Worm (Caenorhabditis elegans) whole organism, L2 larva: Measurements from ENCODE around the gene gplb-1.

ENCODE experiments used
- C34F6.9 ChIP-seq: fragments of 150-350 bp; optimal IDR thresholded peaks from 2 replicates; lab custom pipeline; 2014; ENCODE audit warnings: missing biosample characterization, missing genetic modification characterization
- R02D3.7 ChIP-seq: fragments of 150-350 bp; optimal IDR thresholded peaks from 2 replicates; lab custom pipeline; 2014; ENCODE audit warnings: missing biosample characterization, missing genetic modification characterization
- Y55F3AM.14 ChIP-seq: fragments of 200-800 bp; sonication (Bioruptor generic); optimal IDR thresholded peaks from 2 replicates; lab custom pipeline; 2018; ENCODE audit warnings: mild to moderate bottlenecking, missing genetic modification characterization, missing compliant biosample characterization
- aly-2 ChIP-seq: fragments of 150-350 bp; optimal IDR thresholded peaks from 2 replicates; lab custom pipeline; 2014; ENCODE audit warnings: missing biosample characterization, missing genetic modification characterization
- ama-1 ChIP-seq: fragments of 150-350 bp; optimal IDR thresholded peaks from 2 replicates; lab custom pipeline; 2018; ENCODE audit warnings: inconsistent platforms
- blmp-1 ChIP-seq: sonication (generic microtip); optimal IDR thresholded peaks from 2 replicates; lab custom pipeline; 2017; ENCODE audit warnings: missing genetic modification characterization, mild to moderate bottlenecking, missing compliant biosample characterization, antibody characterized with exemption, moderate library complexity; ENCODE audit not compliant: insufficient read depth
- ceh-16 ChIP-seq: fragments of 150-350 bp; optimal IDR thresholded peaks from 2 replicates; lab custom pipeline; 2014; ENCODE audit warnings: missing biosample characterization, missing genetic modification characterization
- ceh-82 ChIP-seq: fragments of 150-350 bp; optimal IDR thresholded peaks from 2 replicates; lab custom pipeline; 2014; ENCODE audit warnings: missing biosample characterization, missing genetic modification characterization
- crh-2 ChIP-seq: sonication (generic microtip); optimal IDR thresholded peaks from 2 replicates; lab custom pipeline; 2017; ENCODE audit warnings: missing biosample characterization, missing genetic modification characterization
- dmd-4 ChIP-seq: sonication (generic microtip); optimal IDR thresholded peaks from 2 replicates; lab custom pipeline; 2017; ENCODE audit warnings: missing biosample characterization, missing genetic modification characterization
- egl-27 ChIP-seq: sonication (generic microtip); optimal IDR thresholded peaks from 3 replicates; lab custom pipeline; 2017; ENCODE audit warnings: missing biosample characterization, missing genetic modification reagents, missing genetic modification characterization
- elt-1 ChIP-seq: fragments of 150-350 bp; optimal IDR thresholded peaks from 2 replicates; lab custom pipeline; 2014; ENCODE audit warnings: missing biosample characterization, missing genetic modification characterization
- elt-3 ChIP-seq: sonication (generic microtip); optimal IDR thresholded peaks from 2 replicates; lab custom pipeline; 2017; ENCODE audit warnings: missing biosample characterization, missing genetic modification characterization
- fos-1 ChIP-seq: fragments of 150-350 bp; optimal IDR thresholded peaks from 2 replicates; lab custom pipeline; 2014; ENCODE audit warnings: missing biosample characterization, missing genetic modification characterization
- lin-39 ChIP-seq: fragments of 150-350 bp; optimal IDR thresholded peaks from 2 replicates; lab custom pipeline; 2014; ENCODE audit warnings: missing biosample characterization, missing genetic modification reagents, missing genetic modification characterization
- lsy-2 ChIP-seq, 2 experiments: fragments of 150-350 bp in 1 of 2; sonication (generic microtip) in 1 of 2; optimal IDR thresholded peaks; 2 replicates each; lab custom pipeline; 2014 to 2017; ENCODE audit warnings: missing biosample characterization in 2 of 2, missing genetic modification characterization in 2 of 2
- mdl-1 ChIP-seq, 2 experiments: fragments of 150-350 bp in 1 of 2; sonication (generic microtip) in 1 of 2; optimal IDR thresholded peaks; 2 replicates each; lab custom pipeline; 2017; ENCODE audit warnings: missing biosample characterization in 2 of 2, missing genetic modification characterization in 2 of 2
- nhr-11 ChIP-seq: fragments of 150-350 bp; optimal IDR thresholded peaks from 2 replicates; lab custom pipeline; 2014; ENCODE audit warnings: missing biosample characterization, missing genetic modification characterization
- nhr-12 ChIP-seq: fragments of 150-350 bp; optimal IDR thresholded peaks from 2 replicates; lab custom pipeline; 2014; ENCODE audit warnings: missing biosample characterization, missing genetic modification characterization
- nhr-129 ChIP-seq: fragments of 150-350 bp; optimal IDR thresholded peaks from 2 replicates; lab custom pipeline; 2014; ENCODE audit warnings: missing biosample characterization, missing genetic modification characterization
- nhr-21 ChIP-seq: fragments of 150-350 bp; optimal IDR thresholded peaks from 2 replicates; lab custom pipeline; 2014; ENCODE audit warnings: missing biosample characterization, missing genetic modification characterization
- nhr-237 ChIP-seq: fragments of 150-350 bp; optimal IDR thresholded peaks from 2 replicates; lab custom pipeline; 2014; ENCODE audit warnings: missing biosample characterization, missing genetic modification characterization
- nhr-25 ChIP-seq: fragments of 150-350 bp; sonication (generic microtip); optimal IDR thresholded peaks from 3 replicates; lab custom pipeline; 2014; ENCODE audit warnings: missing biosample characterization, missing genetic modification characterization
- nhr-77 ChIP-seq: fragments of 150-350 bp; optimal IDR thresholded peaks from 2 replicates; lab custom pipeline; 2014; ENCODE audit warnings: missing biosample characterization, missing genetic modification characterization
- peb-1 ChIP-seq: fragments of 150-350 bp; optimal IDR thresholded peaks from 2 replicates; lab custom pipeline; 2014; ENCODE audit warnings: missing biosample characterization, missing genetic modification characterization
- sma-3 ChIP-seq: sonication (generic microtip); optimal IDR thresholded peaks from 2 replicates; lab custom pipeline; 2016; ENCODE audit warnings: missing genetic modification reagents, missing genetic modification characterization, missing compliant biosample characterization
- sma-9 ChIP-seq, 2 experiments: fragments of 150-350 bp in 1 of 2; sonication (generic microtip) in 1 of 2; optimal IDR thresholded peaks; 2 replicates each; lab custom pipeline; 2014 to 2016; ENCODE audit warnings: missing genetic modification characterization in 2 of 2, mild to moderate bottlenecking in 1 of 2, missing biosample characterization in 1 of 2, missing compliant biosample characterization in 1 of 2, missing genetic modification reagents in 1 of 2, moderate library complexity in 1 of 2
- unc-39 ChIP-seq: fragments of 150-350 bp; optimal IDR thresholded peaks from 2 replicates; lab custom pipeline; 2014; ENCODE audit warnings: missing biosample characterization, missing genetic modification characterization
- unc-55 ChIP-seq: fragments of 150-350 bp; sonication (generic microtip); optimal IDR thresholded peaks from 3 replicates; lab custom pipeline; 2014; ENCODE audit warnings: missing biosample characterization, missing genetic modification reagents, missing genetic modification characterization
- zag-1 ChIP-seq: fragments of 150-350 bp; optimal IDR thresholded peaks from 2 replicates; lab custom pipeline; 2014; ENCODE audit warnings: missing biosample characterization, missing genetic modification characterization
- ztf-1 ChIP-seq: fragments of 200-800 bp; sonication (Bioruptor generic); conservative IDR thresholded peaks from 2 replicates; pipeline ENCODE4 v1.3.6; 2022; ENCODE audit warnings: missing genetic modification characterization, missing compliant biosample characterization
- ztf-11 ChIP-seq: sonication (generic microtip); optimal IDR thresholded peaks from 2 replicates; lab custom pipeline; 2017; ENCODE audit warnings: missing biosample characterization, missing genetic modification characterization

gplb-1 gene

ce11 chrV:8428585-8429414 lies 42.2 kb downstream of the gplb-1 start:
- peak; percentile 71 for TF ChIP-seq sma-9 (GFP tag; optimal IDR thresholded peaks at IDR 0.05; lab: Kevin White, UChicago)
- no peak for TF ChIP-seq sma-9 (tag; optimal IDR thresholded peaks at IDR 0.05; lab: Kevin White, UChicago)
- TF ChIP-seq dmd-4 (tag; lab: Kevin White, UChicago): no peak
- no peak for TF ChIP-seq nhr-11 (tag; lab: Kevin White, UChicago)
- TF ChIP-seq crh-2 (tag; lab: Kevin White, UChicago): no peak
- no peak for TF ChIP-seq nhr-77 (tag; lab: Kevin White, UChicago)
- TF ChIP-seq nhr-237: no peak
- no peak for TF ChIP-seq nhr-21
- TF ChIP-seq fos-1 (tag; lab: Kevin White, UChicago): no peak
- TF ChIP-seq aly-2 (tag; lab: Kevin White, UChicago): no peak
- no peak for TF ChIP-seq blmp-1
- TF ChIP-seq egl-27 (tag; lab: Kevin White, UChicago): no peak
- TF ChIP-seq elt-3 (tag; lab: Kevin White, UChicago): no peak
- TF ChIP-seq R02D3.7 (tag; lab: Kevin White, UChicago): no peak
- TF ChIP-seq lin-39 (tag; lab: Kevin White, UChicago): no peak
- no peak for TF ChIP-seq ceh-82 (tag; lab: Kevin White, UChicago)
- peak; percentile 60 for TF ChIP-seq unc-55 (GFP tag; lab: Kevin White, UChicago)
- no peak for TF ChIP-seq zag-1 (tag; lab: Kevin White, UChicago)
- peak in 1 of 2 experiments; percentile 20 for TF ChIP-seq lsy-2 (tag; optimal IDR thresholded peaks at IDR 0.05; lab: Kevin White, UChicago)
- no peak for TF ChIP-seq ztf-11 (tag; lab: Kevin White, UChicago)
- TF ChIP-seq C34F6.9 (tag; lab: Kevin White, UChicago): peak; percentile 59
- no peak for TF ChIP-seq mdl-1 (tag; optimal IDR thresholded peaks at IDR 0.05; lab: Kevin White, UChicago)
- no peak for TF ChIP-seq elt-1 (tag; lab: Kevin White, UChicago)

- TF ChIP-seq ama-1 (lab: Kevin White, UChicago) (no peak), ztf-1 (GFP tag; lab: Robert Waterston, UW) (no peak), nhr-12 (no peak), sma-3 (GFP tag; lab: Kevin White, UChicago) (peak; percentile 15), ztf-11 (tag; lab: Kevin White, UChicago) (no peak), zag-1 (tag; lab: Kevin White, UChicago) (no peak), nhr-21 (peak; percentile 54), mdl-1 (tag; optimal IDR thresholded peaks at IDR 0.05; lab: Kevin White, UChicago) (no peak), ceh-16 (tag; lab: Kevin White, UChicago) (no peak), fos-1 (tag; lab: Kevin White, UChicago) (peak; percentile 88), nhr-129 (tag; lab: Kevin White, UChicago) (peak; percentile 52), nhr-25 (tag; lab: Kevin White, UChicago) (peak; percentile 22), sma-9 (GFP tag; optimal IDR thresholded peaks at IDR 0.05; lab: Kevin White, UChicago) (peak; percentile 50), sma-9 (tag; optimal IDR thresholded peaks at IDR 0.05; lab: Kevin White, UChicago) (no peak)
Observed at ce11 chrV:8426741-8427457, 44.1 kb downstream of the gplb-1 start.

ce11 chrV:8426210-8426609 lies 44.8 kb downstream of the gplb-1 start:
- TF ChIP-seq fos-1 (tag; lab: Kevin White, UChicago): no peak
- no peak for TF ChIP-seq peb-1 (tag; lab: Kevin White, UChicago)
- TF ChIP-seq unc-55 (GFP tag; lab: Kevin White, UChicago): peak; percentile 25
- TF ChIP-seq blmp-1: no peak
- no peak for TF ChIP-seq Y55F3AM.14
- TF ChIP-seq unc-39: no peak
- peak; percentile 58 for TF ChIP-seq C34F6.9 (tag; lab: Kevin White, UChicago)
